Worm (Caenorhabditis elegans): ENCODE data around the gene T28H10.1.

DNA sequence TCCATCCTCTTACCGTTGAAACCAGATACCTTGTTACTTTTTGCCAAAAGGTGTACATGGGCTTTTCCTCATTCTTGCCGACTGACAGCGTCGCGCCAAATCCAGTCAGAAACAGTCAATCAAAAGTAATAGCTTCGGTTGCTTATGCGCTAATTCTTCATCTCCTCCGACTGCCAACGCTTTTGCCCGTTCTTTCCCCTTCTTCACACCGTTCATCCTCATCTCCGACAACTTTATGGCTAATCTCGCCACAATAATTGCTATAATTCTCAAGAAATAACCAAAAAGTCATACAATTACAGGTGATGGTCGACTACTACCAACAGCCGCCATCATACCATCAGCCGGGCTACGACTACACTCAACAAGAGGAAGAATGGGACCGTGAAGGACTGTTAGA is 25.5 kb upstream of the T28H10.1 start, which contains the start of gene atn-1:
- TF ChIP-seq C16A3.4 (tag; optimal IDR thresholded peaks at IDR 0.05): no peak
- TF ChIP-seq hlh-17 (GFP tag; optimal IDR thresholded peaks at IDR 0.05; ENCODE audit: borderline replicate concordance): no peak
- no peak for TF ChIP-seq jun-1 (tag; optimal IDR thresholded peaks at IDR 0.05)
- no peak for TF ChIP-seq ztf-11 (tag; optimal IDR thresholded peaks at IDR 0.05)
- TF ChIP-seq zag-1 (tag; optimal IDR thresholded peaks at IDR 0.05): no peak
- no peak for TF ChIP-seq aly-2 (tag; optimal IDR thresholded peaks at IDR 0.05)
- TF ChIP-seq lsy-2 (tag; optimal IDR thresholded peaks at IDR 0.05): no peak
- no peak for TF ChIP-seq nhr-76 (tag; optimal IDR thresholded peaks at IDR 0.05)
- no peak for TF ChIP-seq ceh-90 (tag; optimal IDR thresholded peaks at IDR 0.05)
- TF ChIP-seq nhr-237 (tag; optimal IDR thresholded peaks at IDR 0.05): no peak

Measured in whole organism, L1 larva.